Worm (Caenorhabditis elegans): ENCODE measurements around the gene nhr-63.

DNA sequence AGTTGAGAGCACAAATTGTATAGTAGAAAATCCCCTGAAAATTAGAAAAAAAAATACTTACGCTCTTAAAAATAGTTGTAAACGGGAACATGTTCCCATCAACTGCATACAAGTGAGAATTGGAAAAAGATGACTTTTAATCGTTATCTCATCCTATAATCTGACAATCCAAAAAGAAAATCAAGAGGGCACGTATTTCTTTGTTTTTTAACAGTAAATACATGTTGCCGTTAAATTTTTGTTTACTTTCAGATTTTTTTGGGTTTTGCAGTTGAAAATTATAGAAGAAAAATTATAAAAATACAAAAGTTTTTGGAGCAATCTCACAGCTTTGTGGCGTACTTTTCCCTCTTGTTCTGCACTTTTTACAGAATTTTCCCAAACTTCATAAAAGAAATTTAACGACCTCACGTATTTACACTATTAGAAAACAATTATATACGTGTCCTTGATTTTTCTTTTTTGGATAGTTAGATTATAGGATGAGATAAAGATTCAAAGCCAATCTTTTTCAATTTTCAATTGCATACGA is 5.7 kb upstream of the nhr-63 start, which contains the start of the genes C06C6.9 and C06C6.8:
- TF ChIP-seq F49E8.2 (tag; optimal IDR thresholded peaks at IDR 0.05; ENCODE audit: borderline replicate concordance) (no peak), nhr-10 (tag; optimal IDR thresholded peaks at IDR 0.05) (no peak), jun-1 (tag; optimal IDR thresholded peaks at IDR 0.05) (no peak), R02D3.7 (tag; optimal IDR thresholded peaks at IDR 0.05) (no peak)

Measured in whole organism, L4 larva.